Worm (Caenorhabditis elegans) whole organism, mixed stage, embryonic: Measurements from ENCODE around the gene F08D12.7.

ENCODE experiments used
- bed-3 ChIP-seq: fragments of 200-800 bp; sonication (Bioruptor generic); optimal IDR thresholded peaks from 3 replicates; lab custom pipeline; 2018; ENCODE audit warnings: mild to moderate bottlenecking, missing genetic modification characterization, moderate library complexity, missing compliant biosample characterization
- blmp-1 ChIP-seq: fragments of 150-350 bp; optimal IDR thresholded peaks from 2 replicates; lab custom pipeline; 2014; ENCODE audit warnings: missing biosample characterization, missing genetic modification characterization
- ceh-39 ChIP-seq: fragments of 150-350 bp; optimal IDR thresholded peaks from 2 replicates; lab custom pipeline; 2014; ENCODE audit warnings: missing biosample characterization, missing genetic modification characterization
- ceh-43 ChIP-seq: fragments of 200-800 bp; sonication (Bioruptor generic); optimal IDR thresholded peaks from 2 replicates; lab custom pipeline; 2018; ENCODE audit warnings: mild to moderate bottlenecking, missing genetic modification characterization, moderate library complexity, missing compliant biosample characterization
- ceh-83 ChIP-seq: fragments of 200-800 bp; sonication (Bioruptor generic); optimal IDR thresholded peaks from 2 replicates; lab custom pipeline; 2018; ENCODE audit warnings: mild to moderate bottlenecking, missing genetic modification characterization, missing compliant biosample characterization
- cnd-1 ChIP-seq: fragments of 200-800 bp; sonication (Bioruptor generic); optimal IDR thresholded peaks from 2 replicates; lab custom pipeline; 2018; ENCODE audit warnings: mild to moderate bottlenecking, missing genetic modification characterization, missing compliant biosample characterization
- drap-1 ChIP-seq: fragments of 200-800 bp; sonication (Bioruptor generic); optimal IDR thresholded peaks from 3 replicates; lab custom pipeline; 2018; ENCODE audit warnings: mild to moderate bottlenecking, missing genetic modification characterization, missing compliant biosample characterization
- elt-1 ChIP-seq: sonication (generic microtip); optimal IDR thresholded peaks from 2 replicates; lab custom pipeline; 2017; ENCODE audit warnings: missing genetic modification characterization, mild to moderate bottlenecking, missing compliant biosample characterization, antibody characterized with exemption, moderate library complexity, borderline replicate concordance; ENCODE audit not compliant: insufficient read depth
- ham-2 ChIP-seq: fragments of 200-800 bp; sonication (Bioruptor generic); optimal IDR thresholded peaks from 2 replicates; lab custom pipeline; 2018; ENCODE audit warnings: mild to moderate bottlenecking, missing genetic modification characterization, missing compliant biosample characterization
- lin-13 ChIP-seq: fragments of 150-350 bp; optimal IDR thresholded peaks from 2 replicates; lab custom pipeline; 2014; ENCODE audit warnings: missing biosample characterization, missing genetic modification characterization
- lsy-2 ChIP-seq: fragments of 150-350 bp; optimal IDR thresholded peaks from 2 replicates; lab custom pipeline; 2014; ENCODE audit warnings: missing biosample characterization, missing genetic modification characterization
- mab-5 ChIP-seq: fragments of 150-350 bp; optimal IDR thresholded peaks from 2 replicates; lab custom pipeline; 2014; ENCODE audit warnings: missing biosample characterization, missing genetic modification characterization
- mls-2 ChIP-seq: sonication (generic microtip); optimal IDR thresholded peaks from 2 replicates; lab custom pipeline; 2016; ENCODE audit warnings: mild to moderate bottlenecking, missing genetic modification characterization, moderate library complexity, missing compliant biosample characterization
- nhr-237 ChIP-seq: fragments of 150-350 bp; optimal IDR thresholded peaks from 2 replicates; lab custom pipeline; 2014; ENCODE audit warnings: missing biosample characterization, missing genetic modification characterization
- nhr-28 ChIP-seq: fragments of 150-350 bp; optimal IDR thresholded peaks from 2 replicates; lab custom pipeline; 2014; ENCODE audit warnings: missing biosample characterization, missing genetic modification characterization
- nhr-76 ChIP-seq: sonication (generic microtip); optimal IDR thresholded peaks from 2 replicates; lab custom pipeline; 2017; ENCODE audit warnings: missing biosample characterization, missing genetic modification characterization
- pha-4 ChIP-seq: fragments of 150-350 bp; optimal IDR thresholded peaks from 2 replicates; lab custom pipeline; 2018; ENCODE audit warnings: missing biosample characterization, missing genetic modification reagents, missing genetic modification characterization
- sem-2 ChIP-seq: fragments of 200-800 bp; sonication (Bioruptor generic); optimal IDR thresholded peaks from 2 replicates; lab custom pipeline; 2018; ENCODE audit warnings: mild to moderate bottlenecking, missing genetic modification characterization, missing compliant biosample characterization
- snpc-4 ChIP-seq: fragments of 150-350 bp; optimal IDR thresholded peaks from 2 replicates; lab custom pipeline; 2014; ENCODE audit warnings: missing biosample characterization, missing genetic modification characterization
- sptf-1 ChIP-seq: sonication (generic microtip); optimal IDR thresholded peaks from 2 replicates; lab custom pipeline; 2017; ENCODE audit warnings: mild to moderate bottlenecking, missing genetic modification characterization, moderate library complexity, missing compliant biosample characterization
- unc-120 ChIP-seq: sonication (generic microtip); optimal IDR thresholded peaks from 2 replicates; lab custom pipeline; 2017; ENCODE audit warnings: missing genetic modification characterization, missing compliant biosample characterization; ENCODE audit not compliant: poor library complexity, severe bottlenecking
- zip-8 ChIP-seq: fragments of 150-350 bp; optimal IDR thresholded peaks from 2 replicates; lab custom pipeline; 2014; ENCODE audit warnings: missing biosample characterization, missing genetic modification characterization

Gene F08D12.7

DNA sequence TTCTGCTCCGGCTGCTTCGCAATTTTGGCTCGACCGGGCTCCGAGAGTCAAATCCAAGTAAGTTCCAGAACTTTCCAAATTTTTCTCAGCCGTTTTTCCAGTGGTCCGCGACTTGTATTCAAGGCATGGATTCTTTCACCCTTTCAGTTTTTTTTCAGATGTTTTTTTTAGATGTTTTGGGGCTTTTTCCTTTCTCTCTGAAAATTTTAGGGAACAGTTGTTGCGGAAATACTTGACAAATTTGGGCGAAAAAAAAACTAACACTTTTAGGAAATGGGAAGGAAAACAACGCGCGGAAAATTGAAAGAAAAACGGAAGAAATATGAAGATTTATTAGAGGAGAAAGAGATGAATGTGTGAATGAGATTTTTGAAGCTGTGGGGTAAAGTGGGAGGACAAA, 43.4 kb downstream of the F08D12.7 start, which contains the start of the genes T05A8.11 and nep-2:
TSS of gene T05A8.11 (minus strand) at position 101 of the 400 bp plus-strand sequence.
TSS of gene nep-2 (minus strand) at position 192 of the 400 bp plus-strand sequence.
- TF ChIP-seq mls-2 (no peak), ceh-83 (GFP tag; lab: Kevin White, UChicago) (no peak), cnd-1 (tag; lab: Kevin White, UChicago) (no peak), drap-1 (no peak)

DNA sequence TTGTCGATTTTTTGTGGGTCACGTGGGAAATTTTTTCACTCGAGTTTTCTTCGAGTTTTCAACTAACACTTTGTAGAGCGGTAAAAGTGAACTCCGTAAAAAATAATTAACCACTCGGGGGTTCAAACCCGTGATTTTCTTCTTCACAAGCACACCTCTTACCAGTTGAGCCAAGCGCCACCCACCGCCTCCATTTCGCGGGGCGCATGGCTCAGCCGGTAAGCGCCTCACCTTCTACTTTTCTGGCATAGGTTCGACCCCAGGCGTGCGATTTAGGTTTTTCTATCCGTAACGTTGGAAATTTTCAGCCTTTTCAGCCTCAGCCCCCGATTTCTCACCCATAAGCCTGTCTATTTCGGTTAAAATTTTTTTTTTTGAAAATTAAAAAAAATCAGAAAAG, 46.9 kb downstream of the F08D12.7 start:
- TF ChIP-seq unc-120 (no peak), ceh-43 (GFP tag; lab: Kevin White, UChicago) (no peak), sptf-1 (tag; lab: Kevin White, UChicago) (no peak), lin-13 (tag; lab: Kevin White, UChicago) (no peak), nhr-28 (tag; lab: Kevin White, UChicago) (no peak), drap-1 (no peak), pha-4 (tag; lab: Kevin White, UChicago) (no peak), bed-3 (GFP tag; lab: Kevin White, UChicago) (no peak), snpc-4 (tag; lab: Kevin White, UChicago) (no peak), elt-1 (no peak), nhr-237 (tag; lab: Kevin White, UChicago) (no peak), mab-5 (no peak), nhr-76 (tag; lab: Kevin White, UChicago) (no peak), zip-8 (tag; lab: Kevin White, UChicago) (no peak)
- TF ChIP-seq, all 35 proteins: peak for 0

ce11 chrII:2719212-2719611, 49.7 kb downstream of the F08D12.7 start:
- no peak for TF ChIP-seq drap-1
- TF ChIP-seq ham-2 (GFP tag; lab: Kevin White, UChicago): no peak
- TF ChIP-seq sem-2 (GFP tag; lab: Kevin White, UChicago): no peak
- TF ChIP-seq ceh-43 (GFP tag; lab: Kevin White, UChicago): no peak
- no peak for TF ChIP-seq snpc-4 (tag; lab: Kevin White, UChicago)
- no peak for TF ChIP-seq blmp-1 (tag; lab: Kevin White, UChicago)
- TF ChIP-seq sptf-1 (tag; lab: Kevin White, UChicago): no peak
- no peak for TF ChIP-seq zip-8 (tag; lab: Kevin White, UChicago)
- no peak for TF ChIP-seq unc-120
- TF ChIP-seq nhr-28 (tag; lab: Kevin White, UChicago): no peak

ce11 chrII:2717335-2717734, 51.6 kb downstream of the F08D12.7 start, which contains the start of gene T05A8.3:
T05A8.3 (minus strand) TSS chrII:2717435.
- no peak for TF ChIP-seq lsy-2 (tag; lab: Kevin White, UChicago)
- TF ChIP-seq ceh-39 (tag; lab: Kevin White, UChicago): no peak
- no peak for TF ChIP-seq cnd-1 (tag; lab: Kevin White, UChicago)
- no peak for TF ChIP-seq mls-2
